Worm (Caenorhabditis elegans) whole organism, L4/young adult: ENCODE data around the gene T26H5.11.

Experiments
- W03F9.2 ChIP-seq: fragments of 150-350 bp; optimal IDR thresholded peaks from 2 replicates; lab custom pipeline; 2014; ENCODE audit warnings: missing biosample characterization, missing genetic modification characterization
- dao-5 ChIP-seq: sonication (generic microtip); optimal IDR thresholded peaks from 2 replicates; lab custom pipeline; 2016; ENCODE audit warnings: missing genotype, missing genetic modification characterization, moderate library complexity, missing compliant biosample characterization
- him-1 ChIP-seq: sonication (generic microtip); optimal IDR thresholded peaks from 2 replicates; lab custom pipeline; 2016; ENCODE audit warnings: missing genotype, missing genetic modification reagents, missing genetic modification characterization, missing compliant biosample characterization

Gene T26H5.11

DNA sequence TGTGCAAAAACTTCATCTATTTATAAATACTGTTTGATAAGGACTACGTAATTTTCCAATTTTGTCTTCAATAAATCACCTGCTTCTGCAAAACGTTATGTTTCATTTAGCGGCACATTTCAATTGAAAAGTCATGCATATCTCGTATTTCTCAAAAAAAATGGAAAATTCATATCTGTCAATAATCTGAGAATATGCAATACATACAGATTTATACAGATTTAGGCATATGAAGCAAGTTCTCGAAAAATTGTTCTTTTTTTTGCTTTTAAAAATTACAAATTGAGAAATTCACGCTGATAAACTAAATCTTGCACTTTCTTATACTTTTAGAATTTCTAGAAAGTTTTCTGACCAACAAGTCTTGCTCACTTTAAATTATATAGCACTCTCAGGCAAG is at the start of gene T26H5.11:
Gene T26H5.11 (minus strand): TSS at position 101 of the 400 bp plus-strand sequence.
- TF ChIP-seq dao-5 (no peak), him-1 (tag; lab: Kevin White, UChicago) (no peak), W03F9.2 (tag; lab: Kevin White, UChicago) (no peak)

DNA sequence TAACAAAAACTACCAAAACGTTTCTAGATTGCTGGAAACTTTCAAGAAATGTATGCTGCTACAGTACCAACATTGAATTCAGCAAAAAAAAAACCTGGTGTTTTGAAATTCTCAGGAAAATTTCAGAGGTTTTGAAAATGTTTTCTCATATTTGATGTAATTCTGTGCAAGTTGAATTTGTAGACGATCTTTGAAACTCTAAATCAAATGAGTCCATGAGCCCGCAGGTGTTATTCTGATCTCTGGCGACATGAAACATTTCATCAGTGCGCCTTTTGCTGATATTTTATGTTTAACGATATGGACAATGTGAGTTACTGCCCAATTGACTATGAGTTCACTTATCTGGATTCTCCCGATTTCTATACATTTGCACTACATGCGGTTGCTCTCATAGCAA is 49.6 kb upstream of the T26H5.11 start, which contains the start of gene srh-218:
Gene srh-218 (plus strand): TSS at position 301 of the 400 bp plus-strand sequence.
- TF ChIP-seq W03F9.2 (tag; lab: Kevin White, UChicago) (no peak), dao-5 (no peak), him-1 (tag; lab: Kevin White, UChicago) (no peak)

DNA sequence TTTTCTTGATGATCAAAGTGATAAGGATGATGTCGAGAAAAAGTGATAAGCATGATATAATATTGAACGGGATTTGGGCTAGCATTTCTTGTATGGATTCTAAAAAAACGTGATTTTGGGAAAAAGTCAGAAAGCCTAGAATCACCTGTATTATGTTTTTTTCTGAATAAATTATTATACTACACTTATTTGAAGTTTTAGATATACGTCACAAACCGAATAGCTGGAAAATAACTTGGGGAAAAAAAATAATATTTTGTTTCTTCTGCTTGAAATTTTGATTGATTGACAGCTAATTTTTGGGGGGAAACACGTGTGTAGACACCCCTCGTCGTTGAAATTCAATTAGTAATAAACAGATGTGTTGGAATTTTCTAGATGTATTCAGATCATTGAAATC is 48.4 kb upstream of the T26H5.11 start, which contains the start of gene str-264:
Gene str-264 (minus strand): TSS at position 101 of the 400 bp plus-strand sequence.
- TF ChIP-seq dao-5 (no peak), W03F9.2 (tag; lab: Kevin White, UChicago) (no peak), him-1 (tag; lab: Kevin White, UChicago) (no peak)

DNA sequence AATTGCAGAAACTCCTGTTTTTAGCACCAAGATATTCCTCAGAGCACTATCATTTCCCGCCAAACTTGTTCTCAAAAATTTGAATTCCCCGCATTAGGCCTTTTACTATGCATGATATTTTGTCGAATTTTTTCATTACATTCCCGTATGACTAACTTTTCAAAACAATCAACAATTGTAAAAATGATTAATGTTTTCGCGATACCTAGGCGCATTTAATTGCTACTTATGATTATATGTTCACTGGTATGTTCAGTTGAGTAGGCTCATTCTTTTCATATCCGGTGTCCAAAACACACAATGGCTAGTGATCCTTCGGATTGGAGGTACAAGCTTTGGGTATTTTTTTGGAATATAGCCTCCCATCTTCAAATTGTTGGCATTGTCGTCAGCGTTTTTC is 43.7 kb upstream of the T26H5.11 start, which contains the start of gene srw-21:
Gene srw-21 (plus strand): TSS at position 301 of the 400 bp plus-strand sequence.
- no peak for TF ChIP-seq him-1 (tag; lab: Kevin White, UChicago)
- TF ChIP-seq W03F9.2 (tag; lab: Kevin White, UChicago), result no peak
- TF ChIP-seq dao-5, result no peak

DNA sequence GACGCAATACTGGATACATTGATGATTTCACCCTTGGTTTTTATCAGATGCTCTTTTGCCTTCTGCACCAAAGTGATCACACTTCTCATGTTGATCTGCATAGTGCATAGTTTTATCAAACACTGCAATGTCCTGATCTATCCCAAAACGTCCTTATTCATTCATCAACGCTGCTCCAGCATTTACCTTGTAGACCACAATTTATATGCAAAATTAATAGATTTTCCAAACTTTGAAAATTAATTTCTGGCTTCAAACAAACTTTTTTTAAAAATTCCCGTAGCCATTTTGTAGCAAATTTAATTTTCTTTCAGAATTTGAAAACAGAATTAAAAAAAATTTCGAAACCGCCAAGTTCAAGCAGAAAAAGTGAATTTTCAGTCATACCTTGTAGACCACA is 40.4 kb upstream of the T26H5.11 start, which contains the start of gene C06B8.3:
Gene C06B8.3 (minus strand): TSS at position 101 of the 400 bp plus-strand sequence.
- no peak for TF ChIP-seq him-1 (tag; lab: Kevin White, UChicago)
- TF ChIP-seq dao-5, result no peak
- no peak for TF ChIP-seq W03F9.2 (tag; lab: Kevin White, UChicago)

DNA sequence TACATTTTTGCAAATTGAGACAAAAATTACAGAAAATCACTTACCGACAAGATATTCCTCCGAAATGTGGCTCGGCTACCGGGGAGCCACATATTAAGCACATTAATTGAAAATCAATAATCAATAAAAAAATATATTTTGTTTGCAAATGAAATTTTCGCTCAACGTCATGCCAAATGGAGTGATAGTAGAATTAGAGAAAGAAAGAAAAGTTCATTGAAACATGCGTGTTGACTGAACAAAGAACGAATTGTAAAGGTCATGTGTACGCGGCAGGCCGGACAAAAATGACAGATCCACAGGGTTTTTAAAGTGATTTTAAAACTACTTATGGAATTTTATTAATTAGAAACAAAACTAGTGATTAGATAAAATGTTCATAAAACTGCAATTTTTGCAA is 39.5 kb upstream of the T26H5.11 start:
- TF ChIP-seq W03F9.2 (tag; lab: Kevin White, UChicago) (no peak), him-1 (tag; lab: Kevin White, UChicago) (no peak), dao-5 (no peak)

DNA sequence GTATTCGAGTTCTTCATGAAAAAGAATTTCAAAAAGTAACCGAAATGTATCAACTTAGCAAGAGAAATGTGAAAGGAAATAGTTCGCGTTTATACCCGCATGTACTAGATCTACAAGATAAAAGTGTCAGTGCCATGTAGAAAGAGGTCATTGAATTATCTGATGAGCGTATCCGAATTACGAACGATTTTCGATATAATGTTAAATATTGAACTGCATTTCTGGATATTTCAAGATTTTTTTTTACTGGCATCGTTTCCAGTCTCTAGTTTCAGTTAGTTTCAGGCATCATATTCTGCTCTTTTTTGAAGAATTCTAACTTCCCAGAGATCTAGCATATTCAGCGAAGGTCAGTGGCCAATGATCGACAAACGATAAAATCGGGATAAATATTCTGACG is 37.3 kb upstream of the T26H5.11 start, which contains the start of gene nhr-150:
Gene nhr-150 (minus strand): TSS at position 92 of the 400 bp plus-strand sequence.
- TF ChIP-seq W03F9.2 (tag; lab: Kevin White, UChicago), result no peak
- TF ChIP-seq him-1 (tag; lab: Kevin White, UChicago), result no peak
- TF ChIP-seq dao-5, result no peak

DNA sequence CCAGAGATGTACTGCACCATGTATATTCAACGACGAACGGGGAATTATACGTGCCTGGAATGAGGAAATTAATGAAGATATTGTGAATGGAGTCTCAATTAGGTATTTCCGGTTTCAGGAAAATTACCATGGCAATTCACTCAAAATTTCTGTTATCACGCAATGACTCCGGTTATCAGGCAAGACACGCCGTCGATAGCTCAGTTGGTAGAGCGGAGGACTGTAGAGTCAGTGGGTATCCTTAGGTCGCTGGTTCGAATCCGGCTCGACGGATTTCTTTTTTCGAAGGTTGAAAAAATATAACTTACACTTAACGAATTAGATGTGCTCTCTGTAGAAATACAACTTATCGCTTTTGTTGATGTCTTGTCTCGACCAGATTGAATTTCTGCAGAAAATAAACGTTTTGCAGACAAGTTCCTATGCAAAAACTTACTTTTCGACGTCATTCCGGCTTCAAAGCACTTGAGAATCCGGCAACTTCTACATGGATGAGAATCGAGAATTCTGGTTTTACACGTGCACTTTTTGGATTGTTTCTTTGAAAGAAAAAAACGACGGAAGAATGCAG is 36.5 kb upstream of the T26H5.11 start:
- TF ChIP-seq him-1 (tag; lab: Kevin White, UChicago) (no peak), W03F9.2 (tag; lab: Kevin White, UChicago) (no peak)

DNA sequence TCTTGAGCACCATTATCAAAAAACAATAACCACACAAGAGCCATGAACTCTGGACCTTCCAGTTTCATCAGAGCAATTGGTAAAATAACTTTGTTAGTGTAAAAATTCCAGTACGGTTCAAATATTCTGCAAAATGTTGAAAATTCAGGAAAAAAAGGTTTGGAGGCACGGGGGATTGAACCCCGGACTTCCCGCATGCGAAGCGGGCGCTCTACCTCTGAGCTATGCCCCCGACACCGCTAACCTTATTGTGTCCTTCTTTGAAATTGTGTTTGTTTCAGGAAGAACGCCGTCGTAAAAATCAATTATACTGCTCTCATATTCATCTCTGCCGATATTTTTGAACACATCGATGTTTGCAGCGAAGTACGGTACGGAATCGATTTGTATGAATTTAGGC is 35.7 kb upstream of the T26H5.11 start:
- no peak for TF ChIP-seq dao-5
- no peak for TF ChIP-seq W03F9.2 (tag; lab: Kevin White, UChicago)

DNA sequence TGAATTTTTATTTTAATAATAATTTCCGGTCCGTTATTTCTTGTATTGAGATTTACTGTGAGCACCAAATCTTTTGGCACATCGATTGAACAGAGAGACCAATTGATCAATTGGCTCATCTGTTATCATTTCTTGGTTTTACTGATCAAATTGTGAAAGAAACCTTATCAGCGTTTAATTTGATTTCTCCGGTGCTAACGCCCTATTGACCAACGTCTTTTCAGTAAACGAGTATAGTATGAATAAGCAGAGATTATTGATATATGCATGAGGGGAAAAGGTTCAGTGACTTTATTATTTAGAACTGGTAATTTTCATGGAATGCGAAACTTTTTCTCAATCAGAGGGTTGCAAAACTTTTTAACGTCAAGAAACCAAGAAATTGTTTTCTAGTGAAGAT is 35.0 kb upstream of the T26H5.11 start:
- TF ChIP-seq W03F9.2 (tag; lab: Kevin White, UChicago) (no peak), dao-5 (no peak), him-1 (tag; lab: Kevin White, UChicago) (no peak)

DNA sequence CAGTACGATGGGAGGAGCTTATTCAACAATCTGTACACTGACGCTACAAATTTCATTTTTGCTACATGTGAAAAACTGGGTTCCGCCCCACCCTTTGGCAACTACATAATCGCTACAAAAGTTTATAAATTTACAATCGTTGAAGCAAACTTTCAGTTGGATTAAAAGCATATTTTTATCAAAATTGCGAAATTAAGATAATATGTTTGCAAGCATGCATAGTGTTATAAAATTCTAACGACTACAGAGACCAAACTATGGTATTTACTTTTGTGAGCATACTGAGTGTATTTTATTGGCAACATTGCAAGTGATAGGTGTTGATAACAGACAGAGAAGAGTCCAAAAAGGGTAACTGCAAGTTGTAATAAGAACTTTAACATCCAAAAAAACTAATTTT is 34.5 kb upstream of the T26H5.11 start, which contains the start of gene C06B8.2:
Gene C06B8.2 (minus strand): TSS at position 153 of the 400 bp plus-strand sequence.
- TF ChIP-seq dao-5 (no peak), W03F9.2 (tag; lab: Kevin White, UChicago) (no peak), him-1 (tag; lab: Kevin White, UChicago) (no peak)

DNA sequence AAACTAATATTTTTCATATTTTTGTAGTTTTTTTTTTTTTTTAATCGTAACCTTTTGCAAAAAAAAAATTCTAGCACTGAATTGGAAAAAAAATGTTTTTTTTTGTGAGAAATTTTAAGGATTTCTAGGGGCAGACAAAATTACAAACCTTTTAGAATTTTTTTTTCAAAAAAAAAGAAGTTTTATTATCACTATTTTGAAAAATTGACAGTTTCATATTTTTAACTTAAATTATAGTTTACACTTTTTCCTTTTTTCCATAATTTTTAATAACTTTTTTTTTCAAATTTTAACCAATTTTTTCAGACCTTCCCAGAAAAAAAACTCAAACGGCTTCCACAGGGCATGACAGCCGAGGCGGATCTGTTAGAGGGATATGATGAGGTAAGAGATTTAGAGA is 26.9 kb upstream of the T26H5.11 start, which contains the start of gene dpf-1:
Gene dpf-1 (plus strand): TSS at position 301 of the 400 bp plus-strand sequence.
- no peak for TF ChIP-seq him-1 (tag; lab: Kevin White, UChicago)
- no peak for TF ChIP-seq W03F9.2 (tag; lab: Kevin White, UChicago)
- no peak for TF ChIP-seq dao-5

DNA sequence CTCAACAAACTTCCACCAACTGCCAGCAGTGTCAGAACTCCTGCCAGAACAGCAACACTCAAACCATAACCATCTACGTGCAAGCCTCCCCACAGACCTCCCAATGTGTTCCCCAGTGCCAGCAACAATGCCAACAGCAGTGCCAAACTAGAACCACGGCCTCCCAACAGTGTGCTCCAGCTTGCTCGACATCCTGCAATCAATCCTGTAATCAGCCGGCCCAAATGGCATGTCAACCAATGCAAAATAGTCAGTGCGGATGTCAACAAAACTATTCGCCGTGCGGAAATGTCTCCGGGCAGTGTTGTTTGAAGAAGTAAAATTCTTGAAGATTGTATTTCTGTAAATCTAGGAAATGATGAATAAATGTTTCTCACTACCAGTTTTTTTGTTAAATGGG is 22.6 kb upstream of the T26H5.11 start:
- TF ChIP-seq him-1 (tag; lab: Kevin White, UChicago), result no peak
- no peak for TF ChIP-seq W03F9.2 (tag; lab: Kevin White, UChicago)
- TF ChIP-seq dao-5, result no peak

DNA sequence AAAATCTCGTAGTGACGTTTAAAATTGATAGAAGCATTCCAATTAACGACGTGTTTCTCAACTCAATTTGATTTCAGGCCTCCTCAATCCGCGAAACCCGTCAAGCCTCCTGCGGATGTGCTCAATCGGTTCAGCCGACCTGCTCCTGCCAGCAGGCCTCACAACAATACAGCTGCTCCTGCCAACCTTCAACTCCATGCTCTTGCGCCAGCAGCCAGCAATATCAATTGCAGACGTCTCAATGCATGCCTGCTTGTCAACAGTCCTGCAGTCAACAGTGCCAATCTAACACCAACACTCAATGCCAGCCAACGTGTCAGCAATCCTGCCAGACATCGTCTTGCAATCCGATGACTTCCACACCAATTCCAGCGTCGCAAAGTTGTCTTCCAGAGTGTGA is 21.9 kb upstream of the T26H5.11 start:
- TF ChIP-seq him-1 (tag; lab: Kevin White, UChicago), result no peak
- TF ChIP-seq dao-5, result no peak
- no peak for TF ChIP-seq W03F9.2 (tag; lab: Kevin White, UChicago)
